Fruit fly (Drosophila melanogaster): ENCODE measurements around the gene CG14411.

Gene CG14411

DNA sequence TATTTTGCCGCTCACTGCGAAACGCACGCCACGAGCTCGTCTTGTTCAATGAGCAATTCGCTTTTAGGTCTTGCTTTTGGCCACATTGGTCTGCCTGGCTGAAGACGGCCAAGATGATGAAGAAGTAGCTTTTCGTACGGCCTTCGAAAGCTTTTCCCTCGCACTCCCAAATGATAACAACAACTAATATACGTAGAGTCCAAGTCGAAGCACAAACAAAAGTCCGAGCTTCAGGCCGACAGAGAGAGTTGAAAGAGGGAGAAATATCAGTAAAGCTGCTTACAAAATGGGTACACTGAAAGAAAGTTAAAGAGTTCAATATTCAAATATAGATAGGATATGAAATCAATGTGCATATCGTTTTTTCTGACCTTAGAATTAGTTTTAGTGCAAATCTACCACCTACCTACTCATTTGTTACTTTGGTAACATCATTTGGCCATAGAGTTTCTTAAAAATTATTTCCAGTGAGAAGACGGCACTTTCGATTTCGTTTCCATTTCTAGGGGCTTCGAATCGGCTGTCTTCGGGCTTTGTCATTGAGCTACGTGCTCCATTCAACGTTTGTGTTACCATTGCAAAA is 50.2 kb downstream of the CG14411 start, which contains the start of the genes CG45064 and CG45065 (continued):
- TF ChIP-seq Doc3 (GFP tag; IDR thresholded peaks at IDR 0.05; ENCODE audit: partially characterized antibody) (no peak), NC2β (GFP tag; optimal IDR thresholded peaks at IDR 0.05) (peak; percentile 73), CG2202 (tag; optimal IDR thresholded peaks at IDR 0.05) (peak; percentile 47), aop (GFP tag; IDR thresholded peaks at IDR 0.05) (peak; percentile 41; the same call in 1 of the 2 replicates), Dbx (GFP tag; IDR thresholded peaks at IDR 0.05) (peak; percentile 56; the same call in 2 of the 3 replicates), pb (GFP tag; optimal IDR thresholded peaks at IDR 0.05) (peak; percentile 80), Camta (GFP tag; optimal IDR thresholded peaks at IDR 0.05) (peak; percentile 83), CG12219 (GFP tag; optimal IDR thresholded peaks at IDR 0.05) (peak; percentile 83), Bgb (GFP tag; IDR thresholded peaks at IDR 0.05; ENCODE audit: partially characterized antibody) (no peak), H15 (GFP tag; IDR thresholded peaks at IDR 0.05) (peak; percentile 86), CG34224 (GFP tag; IDR thresholded peaks at IDR 0.05; ENCODE audit: partially characterized antibody) (no peak), klu (GFP tag; IDR thresholded peaks at IDR 0.05) (no peak; the same call in 1 of the 2 replicates), Nf-YB (GFP tag; optimal IDR thresholded peaks at IDR 0.05) (peak; percentile 67), CG5245 (GFP tag; optimal IDR thresholded peaks at IDR 0.05) (peak; percentile 81), CG12236 (GFP tag; optimal IDR thresholded peaks at IDR 0.05) (peak; percentile 68), Ravus (GFP tag; IDR thresholded peaks at IDR 0.05) (no peak; the same call in 1 of the 2 replicates), Atf3 (GFP tag; optimal IDR thresholded peaks at IDR 0.05) (peak; percentile 67), Jarid2 (GFP tag; optimal IDR thresholded peaks at IDR 0.05) (peak; percentile 46), CG14441 (GFP tag; IDR thresholded peaks at IDR 0.05) (peak; percentile 72), ken (GFP tag; IDR thresholded peaks at IDR 0.05) (peak; percentile 86), CG12659 (GFP tag; optimal IDR thresholded peaks at IDR 0.05) (peak; percentile 71), Lhr (GFP tag; optimal IDR thresholded peaks at IDR 0.05) (peak; percentile 76), sisA (GFP tag; IDR thresholded peaks at IDR 0.05) (peak; percentile 91), HHEX (GFP tag; optimal IDR thresholded peaks at IDR 0.05) (peak; percentile 77), D19A (tag; optimal IDR thresholded peaks at IDR 0.05) (peak; percentile 81), Aef1 (GFP tag; IDR thresholded peaks at IDR 0.05) (peak; percentile 69), CG13123 (GFP tag; optimal IDR thresholded peaks at IDR 0.05) (peak; percentile 56), CG10274 (GFP tag; optimal IDR thresholded peaks at IDR 0.05) (peak; percentile 50), CG16813 (GFP tag; IDR thresholded peaks at IDR 0.05; ENCODE audit: partially characterized antibody) (no peak), CG18262 (tag; optimal IDR thresholded peaks at IDR 0.05) (peak; percentile 87), cato (GFP tag; optimal IDR thresholded peaks at IDR 0.05; ENCODE audit: borderline replicate concordance) (peak; percentile 76), Ets65A (GFP tag) (peak; percentile 96), CG32772 (GFP tag; IDR thresholded peaks at IDR 0.05) (peak; percentile 83), CG4328 (GFP tag; optimal IDR thresholded peaks at IDR 0.05) (peak; percentile 36), ase (GFP tag; IDR thresholded peaks at IDR 0.05) (peak; percentile 76), fd102C (GFP tag; optimal IDR thresholded peaks at IDR 0.05) (no peak), pros (GFP tag; optimal IDR thresholded peaks at IDR 0.05) (no peak), tin (GFP tag; optimal IDR thresholded peaks at IDR 0.05) (peak; percentile 75), eve (GFP tag; optimal IDR thresholded peaks at IDR 0.05) (peak in 1 of 2 experiments; percentile 95), Sry-β (GFP tag; optimal IDR thresholded peaks at IDR 0.05) (peak; percentile 32), Oaz (GFP tag; IDR thresholded peaks at IDR 0.05) (no peak; the same call in 1 of the 2 replicates), CG15073 (GFP tag; optimal IDR thresholded peaks at IDR 0.05) (peak; percentile 28), Mes4 (GFP tag; optimal IDR thresholded peaks at IDR 0.05) (peak; percentile 79), tx (GFP tag; optimal IDR thresholded peaks at IDR 0.05) (peak; percentile 77), CG6654 (GFP tag; optimal IDR thresholded peaks at IDR 0.05) (peak; percentile 70), nmo (GFP tag; optimal IDR thresholded peaks at IDR 0.05) (peak; percentile 90), CHES-1-like (GFP tag; optimal IDR thresholded peaks at IDR 0.05) (peak; percentile 51), CG7987 (GFP tag; optimal IDR thresholded peaks at IDR 0.05) (no peak), sc (optimal IDR thresholded peaks at IDR 0.05) (no peak), sc (GFP tag; optimal IDR thresholded peaks at IDR 0.05) (peak; percentile 70)
